Fruit fly (Drosophila melanogaster) whole organism, embryonic: ENCODE data around the gene CG17801.

Source experiments
- Asciz ChIP-seq: fragments of 200-800 bp; sonication (Bioruptor generic); optimal IDR thresholded peaks from 2 replicates; lab custom pipeline; 2017; ENCODE audit warnings: missing biosample characterization, mild to moderate bottlenecking, missing genetic modification characterization, missing genetic modification reagents
- BtbVII ChIP-seq: fragments of 200-800 bp; sonication (Bioruptor generic); optimal IDR thresholded peaks from 3 replicates; lab custom pipeline; 2017; ENCODE audit warnings: missing biosample characterization, mild to moderate bottlenecking, missing genetic modification characterization
- CG10209 ChIP-seq: fragments of 200-800 bp; sonication (Bioruptor generic); optimal IDR thresholded peaks from 3 replicates; lab custom pipeline; 2017; ENCODE audit warnings: missing biosample characterization, mild to moderate bottlenecking, missing genetic modification characterization, missing genetic modification reagents
- CG11093 ChIP-seq: fragments of 200-800 bp; sonication (Bioruptor generic); IDR thresholded peaks from 3 replicates; pipeline ENCODE4 v1.3.6; 2022; ENCODE audit warnings: missing biosample characterization, missing genetic modification characterization
- CG11398 ChIP-seq: fragments of 200-800 bp; sonication (Bioruptor generic); optimal IDR thresholded peaks from 2 replicates; lab custom pipeline; 2016; ENCODE audit warnings: missing biosample characterization, missing genetic modification characterization
- CG11504 ChIP-seq: fragments of 200-800 bp; sonication (Bioruptor generic); optimal IDR thresholded peaks from 3 replicates; lab custom pipeline; 2019; ENCODE audit warnings: missing biosample characterization, mild to moderate bottlenecking, missing genetic modification characterization, moderate library complexity
- CG12071 ChIP-seq: fragments of 200-800 bp; sonication (Bioruptor generic); optimal IDR thresholded peaks from 3 replicates; lab custom pipeline; 2018; ENCODE audit warnings: missing biosample characterization, mild to moderate bottlenecking, missing genetic modification characterization
- CG12659 ChIP-seq: fragments of 200-800 bp; sonication (Bioruptor generic); optimal IDR thresholded peaks from 3 replicates; lab custom pipeline; 2017; ENCODE audit warnings: mild to moderate bottlenecking, missing biosample characterization, missing genetic modification reagents, missing genetic modification characterization
- CG14441 ChIP-seq: fragments of 200-800 bp; sonication (Bioruptor generic); IDR thresholded peaks from 2 replicates; pipeline ENCODE4 v1.3.6; 2022; ENCODE audit warnings: missing biosample characterization, missing genetic modification characterization
- CG16815 ChIP-seq: fragments of 200-800 bp; sonication (Bioruptor generic); optimal IDR thresholded peaks from 3 replicates; lab custom pipeline; 2017; ENCODE audit warnings: missing biosample characterization, mild to moderate bottlenecking, missing genetic modification characterization
- CG16863 ChIP-seq: fragments of 200-800 bp; sonication (Bioruptor generic); optimal IDR thresholded peaks from 3 replicates; lab custom pipeline; 2016; ENCODE audit warnings: missing biosample characterization, missing genetic modification characterization
- CG33213 ChIP-seq: fragments of 200-800 bp; sonication (Bioruptor generic); optimal IDR thresholded peaks from 3 replicates; lab custom pipeline; 2016; ENCODE audit warnings: missing biosample characterization, missing genetic modification characterization
- CG34224 ChIP-seq: fragments of 200-800 bp; sonication (Bioruptor generic); IDR thresholded peaks from 3 replicates; pipeline ENCODE4 v1.3.6; 2022; ENCODE audit warnings: missing biosample characterization, missing genetic modification characterization; ENCODE audit not compliant: partially characterized antibody
- CG4424 ChIP-seq: fragments of 200-800 bp; sonication (Bioruptor generic); optimal IDR thresholded peaks from 3 replicates; lab custom pipeline; 2016; ENCODE audit warnings: missing biosample characterization, missing genetic modification characterization
- CG6654 ChIP-seq: fragments of 200-800 bp; sonication (Bioruptor generic); optimal IDR thresholded peaks from 2 replicates; lab custom pipeline; 2017; ENCODE audit warnings: missing biosample characterization, mild to moderate bottlenecking, missing genetic modification characterization
- CG7745 ChIP-seq: fragments of 200-800 bp; sonication (Bioruptor generic); optimal IDR thresholded peaks from 2 replicates; lab custom pipeline; 2018; ENCODE audit warnings: missing biosample characterization, mild to moderate bottlenecking, missing genetic modification characterization, moderate library complexity
- CG7928 ChIP-seq: fragments of 200-800 bp; sonication (Bioruptor generic); optimal IDR thresholded peaks from 2 replicates; lab custom pipeline; 2017; ENCODE audit warnings: missing biosample characterization, mild to moderate bottlenecking, missing genetic modification characterization
- CG8388 ChIP-seq: fragments of 200-800 bp; sonication (Bioruptor generic); optimal IDR thresholded peaks from 2 replicates; lab custom pipeline; 2019; ENCODE audit warnings: missing biosample characterization, mild to moderate bottlenecking, missing genetic modification characterization, moderate library complexity
- CG8765 ChIP-seq: fragments of 200-800 bp; sonication (Bioruptor generic); IDR thresholded peaks from 2 replicates; pipeline ENCODE4 v1.3.6; 2022; ENCODE audit warnings: missing biosample characterization, missing genetic modification characterization
- D19A ChIP-seq: fragments of 200-800 bp; optimal IDR thresholded peaks from 3 replicates; lab custom pipeline; 2019; ENCODE audit warnings: missing biosample characterization, mild to moderate bottlenecking, missing genetic modification characterization, moderate library complexity
- Deaf1 ChIP-seq: fragments of 200-800 bp; optimal IDR thresholded peaks from 3 replicates; lab custom pipeline; 2019; ENCODE audit warnings: missing biosample characterization, mild to moderate bottlenecking, missing genetic modification characterization, moderate library complexity
- E2f1 ChIP-seq: fragments of 200-800 bp; sonication (Bioruptor generic); IDR thresholded peaks from 2 replicates; pipeline ENCODE4 v1.3.6; 2022; ENCODE audit warnings: missing biosample characterization, missing genetic modification characterization
- Gsc ChIP-seq: fragments of 200-800 bp; sonication (Bioruptor generic); IDR thresholded peaks from 2 replicates; pipeline ENCODE4 v1.3.6; 2022; ENCODE audit warnings: missing biosample characterization, missing genetic modification characterization
- HmgD ChIP-seq: fragments of 200-800 bp; sonication (Bioruptor generic); optimal IDR thresholded peaks from 3 replicates; lab custom pipeline; 2016; ENCODE audit warnings: missing biosample characterization, missing genetic modification characterization
- Lhr ChIP-seq: fragments of 200-800 bp; sonication (Bioruptor generic); optimal IDR thresholded peaks from 3 replicates; lab custom pipeline; 2017; ENCODE audit warnings: mild to moderate bottlenecking, missing biosample characterization, missing genetic modification reagents, missing genetic modification characterization
- Med ChIP-seq: fragments of 200-800 bp; sonication (Bioruptor generic); peaks from one replicate; lab custom pipeline; 2016; ENCODE audit warnings: missing biosample characterization, missing genetic modification characterization, mild to moderate bottlenecking, inconsistent platforms, moderate library complexity
- Ptx1 ChIP-seq: fragments of 200-800 bp; sonication (Bioruptor generic); IDR thresholded peaks from 2 replicates; pipeline ENCODE4 v1.3.6; 2022; ENCODE audit warnings: missing biosample characterization, missing genetic modification characterization
- Rfx ChIP-seq: fragments of 200-800 bp; sonication (Bioruptor generic); IDR thresholded peaks from 2 replicates; pipeline ENCODE4 v1.3.6; 2022; ENCODE audit warnings: missing biosample characterization, missing genetic modification characterization
- abd-A ChIP-seq: fragments of 200-800 bp; sonication (Bioruptor generic); optimal IDR thresholded peaks from 3 replicates; lab custom pipeline; 2019; ENCODE audit warnings: missing biosample characterization, mild to moderate bottlenecking, missing genetic modification characterization, moderate library complexity
- ara ChIP-seq: fragments of 200-800 bp; sonication (Bioruptor generic); IDR thresholded peaks from 2 replicates; pipeline ENCODE4 v1.3.6; 2022; ENCODE audit warnings: missing biosample characterization, missing genetic modification characterization
- ase ChIP-seq: fragments of 200-800 bp; sonication (Bioruptor generic); IDR thresholded peaks from 3 replicates; pipeline ENCODE4 v1.3.6; 2022; ENCODE audit warnings: missing biosample characterization, missing genetic modification characterization
- bab2 ChIP-seq: fragments of 200-800 bp; sonication (Bioruptor generic); optimal IDR thresholded peaks from 2 replicates; lab custom pipeline; 2016; ENCODE audit warnings: missing biosample characterization, missing genetic modification characterization
- cas ChIP-seq: fragments of 200-800 bp; sonication (Bioruptor generic); IDR thresholded peaks from 2 replicates; pipeline ENCODE4 v1.3.6; 2022; ENCODE audit warnings: missing biosample characterization, missing genetic modification characterization
- chm ChIP-seq: fragments of 200-800 bp; sonication (Bioruptor generic); IDR thresholded peaks from 2 replicates; pipeline ENCODE4 v1.3.6; 2022; ENCODE audit warnings: missing biosample characterization, missing genetic modification characterization
- ci ChIP-seq: fragments of 200-800 bp; sonication (Bioruptor generic); IDR thresholded peaks from 3 replicates; pipeline ENCODE4 v1.3.6; 2022; ENCODE audit warnings: missing biosample characterization, missing genetic modification characterization
- dmrt11E ChIP-seq: fragments of 200-800 bp; sonication (Bioruptor generic); optimal IDR thresholded peaks from 3 replicates; lab custom pipeline; 2018; ENCODE audit warnings: missing biosample characterization, mild to moderate bottlenecking, missing genetic modification characterization, moderate library complexity
- en ChIP-seq: fragments of 200-800 bp; sonication (Bioruptor generic); optimal IDR thresholded peaks from 2 replicates; lab custom pipeline; 2016; ENCODE audit warnings: missing biosample characterization, missing genetic modification characterization
- ewg ChIP-seq: fragments of 200-800 bp; sonication (Bioruptor generic); optimal IDR thresholded peaks from 3 replicates; lab custom pipeline; 2017; ENCODE audit warnings: mild to moderate bottlenecking, missing biosample characterization, missing genetic modification reagents, missing genetic modification characterization
- gfzf ChIP-seq: fragments of 200-800 bp; sonication (Bioruptor generic); optimal IDR thresholded peaks from 2 replicates; lab custom pipeline; 2016; ENCODE audit warnings: missing biosample characterization, mild to moderate bottlenecking, missing genetic modification characterization, moderate library complexity
- lola ChIP-seq, 3 experiments: fragments of >200 bp in 2 of 3; fragments of 200-800 bp in 1 of 3; sonication (Bioruptor generic) in 1 of 3; optimal IDR thresholded peaks; 2 replicates each; lab custom pipeline; 2017 to 2019; ENCODE audit warnings: missing biosample characterization in 3 of 3, missing genetic modification characterization in 3 of 3, mild to moderate bottlenecking in 1 of 3, moderate library complexity in 1 of 3
- maf-S ChIP-seq: fragments of 200-800 bp; sonication (Bioruptor generic); optimal IDR thresholded peaks from 2 replicates; lab custom pipeline; 2016; ENCODE audit warnings: missing biosample characterization, missing genetic modification characterization
- nau ChIP-seq: fragments of 200-800 bp; sonication (Bioruptor generic); optimal IDR thresholded peaks from 3 replicates; lab custom pipeline; 2017; ENCODE audit warnings: missing biosample characterization, mild to moderate bottlenecking, missing genetic modification characterization, missing genetic modification reagents
- pum ChIP-seq: fragments of 200-800 bp; sonication (Bioruptor generic); optimal IDR thresholded peaks from 2 replicates; lab custom pipeline; 2016; ENCODE audit warnings: missing biosample characterization, missing genetic modification characterization
- schlank ChIP-seq: fragments of 200-800 bp; sonication (Bioruptor generic); optimal IDR thresholded peaks from 2 replicates; lab custom pipeline; 2018; ENCODE audit warnings: missing biosample characterization, mild to moderate bottlenecking, missing genetic modification characterization
- sisA ChIP-seq: fragments of 200-800 bp; sonication (Bioruptor generic); IDR thresholded peaks from 2 replicates; pipeline ENCODE4 v1.3.6; 2022; ENCODE audit warnings: missing biosample characterization, missing genetic modification characterization
- slbo ChIP-seq: fragments of 200-800 bp; sonication (Bioruptor generic); IDR thresholded peaks from 2 replicates; pipeline ENCODE4 v1.3.6; 2022; ENCODE audit warnings: missing biosample characterization, missing genetic modification characterization
- stwl ChIP-seq: fragments of 200-800 bp; sonication (Bioruptor generic); optimal IDR thresholded peaks from 3 replicates; lab custom pipeline; 2018; ENCODE audit warnings: missing biosample characterization, mild to moderate bottlenecking, missing genetic modification characterization, moderate library complexity
- tap ChIP-seq: fragments of 200-800 bp; optimal IDR thresholded peaks from 3 replicates; lab custom pipeline; 2019; ENCODE audit warnings: missing biosample characterization, mild to moderate bottlenecking, missing genetic modification characterization, moderate library complexity
- tna ChIP-seq: fragments of 200-800 bp; sonication (Bioruptor generic); IDR thresholded peaks from 2 replicates; pipeline ENCODE4 v1.3.6; 2022; ENCODE audit warnings: missing biosample characterization, missing genetic modification characterization; ENCODE audit not compliant: partially characterized antibody

The CG17801 gene

DNA sequence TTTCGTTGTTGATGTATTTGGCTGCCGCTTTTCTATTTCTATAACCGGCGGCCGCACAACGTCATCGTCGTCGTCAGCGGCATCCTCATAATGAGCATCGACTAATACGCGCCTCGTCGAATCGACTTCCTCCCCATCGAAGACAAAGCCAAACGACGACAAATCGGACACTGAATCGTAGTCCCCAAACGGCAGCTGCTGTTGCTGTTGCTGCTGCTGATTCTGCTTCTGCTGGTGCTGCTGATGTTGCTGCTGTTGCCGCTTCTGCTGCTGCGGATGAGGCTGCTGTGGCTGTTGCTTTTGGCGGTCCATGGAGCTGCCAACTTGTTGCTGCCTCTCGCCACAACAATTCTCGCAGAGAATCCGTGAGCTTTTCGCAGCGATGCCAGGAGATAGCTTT lies 23.7 kb downstream of the CG17801 start (continued):
- no peak for TF ChIP-seq sisA (GFP tag; lab: Robert Waterston, UW)
- TF ChIP-seq Med (GFP tag; lab: Kevin White, UChicago) = no peak
- TF ChIP-seq ewg (GFP tag; lab: Kevin White, UChicago) = no peak
- no peak for TF ChIP-seq CG11398
- peak; percentile 27 for TF ChIP-seq nau (GFP tag; lab: Kevin White, UChicago)
- no peak for TF ChIP-seq E2f1 (GFP tag; lab: Robert Waterston, UW)
- TF ChIP-seq CG34224 (GFP tag; lab: Robert Waterston, UW) = no peak
- no peak for TF ChIP-seq en (GFP tag; lab: Kevin White, UChicago)
- peak; percentile 37 for TF ChIP-seq Deaf1 (tag; lab: Kevin White, UChicago)
- peak; percentile 40 for TF ChIP-seq CG11504 (tag; lab: Kevin White, UChicago)
- TF ChIP-seq, all 482 proteins: peak for 11

DNA sequence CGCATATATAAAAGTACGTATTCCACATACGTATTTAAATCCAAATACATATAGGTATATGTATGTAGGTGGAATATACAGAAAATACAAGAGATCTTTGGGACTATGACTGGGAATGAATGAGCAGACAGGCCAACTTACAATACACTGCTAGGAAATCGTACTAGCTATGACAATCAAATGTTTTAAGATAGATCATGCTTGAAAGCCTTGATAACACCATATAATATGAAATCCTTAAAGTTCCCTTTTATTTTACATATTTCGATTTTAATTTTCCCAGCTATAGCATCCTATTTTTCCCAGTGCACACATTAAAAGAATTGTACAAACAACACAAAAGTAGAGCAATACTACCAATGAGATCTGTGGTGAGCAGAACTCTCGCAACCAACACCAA lies 25.5 kb downstream of the CG17801 start:
- TF ChIP-seq chm (GFP tag; lab: Robert Waterston, UW) (peak; percentile 82), tap (peak; percentile 86), Rfx (peak; percentile 94), ci (peak; percentile 90), ara (GFP tag; lab: Robert Waterston, UW) (peak; percentile 86), CG7745 (tag; lab: Kevin White, UChicago) (no peak), CG16863 (GFP tag; lab: Kevin White, UChicago) (peak; percentile 69), BtbVII (GFP tag; lab: Kevin White, UChicago) (peak; percentile 64), bab2 (peak; percentile 87), schlank (tag; lab: Kevin White, UChicago) (peak; percentile 73), CG10209 (GFP tag; lab: Kevin White, UChicago) (peak; percentile 68), tna (GFP tag; lab: Robert Waterston, UW) (no peak), CG6654 (GFP tag; lab: Kevin White, UChicago) (peak; percentile 14), CG16815 (GFP tag; lab: Kevin White, UChicago) (no peak), CG7928 (GFP tag; lab: Kevin White, UChicago) (peak; percentile 39), Deaf1 (tag; lab: Kevin White, UChicago) (peak; percentile 38), CG8388 (GFP tag; lab: Kevin White, UChicago) (peak; percentile 73), gfzf (GFP tag; lab: Kevin White, UChicago) (no peak), ase (GFP tag; lab: Robert Waterston, UW) (peak; percentile 73; the same call in 2 of the 3 replicates), pum (GFP tag; lab: Kevin White, UChicago) (peak; percentile 70), Lhr (no peak), Ptx1 (peak; percentile 90), abd-A (peak; percentile 38), CG12659 (GFP tag; lab: Kevin White, UChicago) (peak; percentile 75), lola (GFP tag; optimal IDR thresholded peaks at IDR 0.05; lab: Kevin White, UChicago) (no peak), CG4424 (GFP tag; lab: Kevin White, UChicago) (peak; percentile 75), CG11093 (peak; percentile 42; the same call in 2 of the 3 replicates), maf-S (GFP tag; lab: Kevin White, UChicago) (peak; percentile 76), stwl (tag; lab: Kevin White, UChicago) (no peak), CG12071 (peak; percentile 61), CG14441 (GFP tag; lab: Robert Waterston, UW) (peak; percentile 89), slbo (GFP tag; lab: Robert Waterston, UW) (peak; percentile 86), dmrt11E (tag; lab: Kevin White, UChicago) (no peak), HmgD (GFP tag; lab: Kevin White, UChicago) (peak; percentile 9), CG8765 (GFP tag; lab: Robert Waterston, UW) (no peak), Gsc (GFP tag; lab: Robert Waterston, UW) (peak; percentile 40; the same call in 1 of the 2 replicates), cas (GFP tag; lab: Robert Waterston, UW) (peak; percentile 57; the same call in 1 of the 2 replicates), D19A (tag; lab: Kevin White, UChicago) (peak; percentile 67), CG33213 (peak; percentile 62), Asciz (GFP tag; lab: Kevin White, UChicago) (peak; percentile 44)
